Worm (Caenorhabditis elegans): ENCODE data around the gene C05D11.5.

DNA sequence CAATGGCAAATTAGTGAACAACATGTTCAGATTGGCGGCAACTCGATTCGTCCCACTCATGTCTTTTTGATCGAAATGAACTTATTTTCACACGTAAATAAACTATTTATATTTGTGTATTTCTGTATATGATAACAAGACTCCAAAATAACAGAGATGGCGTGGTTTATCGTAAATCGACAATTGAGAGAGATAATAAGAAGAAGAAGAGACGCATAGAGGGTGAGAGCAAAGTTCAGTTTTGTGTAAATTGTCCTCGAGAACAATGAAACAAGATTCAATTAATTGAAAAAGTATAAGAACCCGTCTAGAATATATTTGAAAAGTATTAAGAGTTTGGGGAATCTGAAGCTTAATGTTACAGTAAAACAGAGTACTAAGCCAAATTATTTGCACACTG lies 384 bp downstream of the C05D11.5 start:
- TF ChIP-seq F13C5.2 (tag; optimal IDR thresholded peaks at IDR 0.05): no peak
- TF ChIP-seq ama-1 (optimal IDR thresholded peaks at IDR 0.05): no peak
- no peak for TF ChIP-seq scrt-1 (GFP tag; IDR thresholded peaks at IDR 0.05)
- no peak for TF ChIP-seq ceh-36 (tag; optimal IDR thresholded peaks at IDR 0.05)
- no peak for TF ChIP-seq hmbx-1 (tag; optimal IDR thresholded peaks at IDR 0.05)
- no peak for TF ChIP-seq pes-1 (GFP tag; IDR thresholded peaks at IDR 0.05)
